Worm (Caenorhabditis elegans) whole organism, L4 larva: Measurements from ENCODE around the gene srlf-21.

ENCODE experiments used
- F10B5.3 ChIP-seq: sonication (generic microtip); optimal IDR thresholded peaks from 2 replicates; lab custom pipeline; 2016; ENCODE audit warnings: mild to moderate bottlenecking, missing genetic modification characterization, missing compliant biosample characterization
- F37D6.2 ChIP-seq: sonication (generic microtip); optimal IDR thresholded peaks from 2 replicates; lab custom pipeline; 2016; ENCODE audit warnings: mild to moderate bottlenecking, missing genetic modification characterization, missing compliant biosample characterization
- F49E8.2 ChIP-seq: sonication (generic microtip); optimal IDR thresholded peaks from 2 replicates; lab custom pipeline; 2016; ENCODE audit warnings: missing compliant biosample characterization, mild to moderate bottlenecking, missing genetic modification characterization, borderline replicate concordance
- R02D3.7 ChIP-seq: fragments of 150-350 bp; sonication (generic microtip); optimal IDR thresholded peaks from 3 replicates; lab custom pipeline; 2014; ENCODE audit warnings: missing biosample characterization, missing genetic modification characterization
- T20F7.1 ChIP-seq: fragments of 200-800 bp; sonication (Bioruptor generic); optimal IDR thresholded peaks from 2 replicates; lab custom pipeline; 2018; ENCODE audit warnings: mild to moderate bottlenecking, missing genetic modification characterization, missing compliant biosample characterization
- Y105C5A.15 ChIP-seq: fragments of 200-800 bp; sonication (Bioruptor generic); IDR thresholded peaks from 2 replicates; pipeline ENCODE4 v1.3.6; 2022; ENCODE audit warnings: missing genetic modification characterization, missing compliant biosample characterization
- Y5F2A.4 ChIP-seq: fragments of 200-800 bp; sonication (Bioruptor generic); optimal IDR thresholded peaks from 2 replicates; lab custom pipeline; 2018; ENCODE audit warnings: mild to moderate bottlenecking, missing genetic modification characterization, missing compliant biosample characterization
- aly-2 ChIP-seq: sonication (generic microtip); optimal IDR thresholded peaks from 2 replicates; lab custom pipeline; 2018; ENCODE audit warnings: missing biosample characterization, missing genetic modification characterization
- ceh-20 ChIP-seq: fragments of 200-800 bp; sonication (Bioruptor generic); IDR thresholded peaks from 2 replicates; pipeline ENCODE4 v1.3.6; 2022; ENCODE audit warnings: missing genetic modification reagents, missing genetic modification characterization, missing compliant biosample characterization
- ceh-44 ChIP-seq: fragments of 200-800 bp; sonication (Bioruptor generic); IDR thresholded peaks from 2 replicates; pipeline ENCODE4 v1.3.6; 2022; ENCODE audit warnings: missing genetic modification reagents, missing genetic modification characterization, missing compliant biosample characterization
- daf-16 ChIP-seq, 3 experiments: sonication (generic microtip); optimal IDR thresholded peaks; 2 replicates each; lab custom pipeline; 2016 to 2017; ENCODE audit warnings: missing genetic modification characterization in 3 of 3, missing genetic modification reagents in 3 of 3, mild to moderate bottlenecking in 2 of 3, missing compliant biosample characterization in 2 of 3, missing biosample characterization in 1 of 3, moderate library complexity in 1 of 3
- dmd-8 ChIP-seq: fragments of 200-800 bp; sonication (Bioruptor generic); IDR thresholded peaks from 2 replicates; pipeline ENCODE4 v1.3.6; 2022; ENCODE audit warnings: missing genetic modification characterization, missing compliant biosample characterization
- dpl-1 ChIP-seq: fragments of 150-350 bp; optimal IDR thresholded peaks from 2 replicates; lab custom pipeline; 2014; ENCODE audit warnings: missing biosample characterization, missing genetic modification reagents, missing genetic modification characterization
- duxl-1 ChIP-seq: sonication (generic microtip); optimal IDR thresholded peaks from 2 replicates; lab custom pipeline; 2016; ENCODE audit warnings: mild to moderate bottlenecking, missing genetic modification characterization, moderate library complexity, missing compliant biosample characterization; ENCODE audit not compliant: poor library complexity
- dve-1 ChIP-seq: sonication (generic microtip); optimal IDR thresholded peaks from 2 replicates; lab custom pipeline; 2017; ENCODE audit warnings: antibody characterized with exemption, mild to moderate bottlenecking, missing genetic modification characterization, missing compliant biosample characterization; ENCODE audit not compliant: insufficient read depth
- egl-43 ChIP-seq: fragments of 200-800 bp; sonication (Bioruptor generic); IDR thresholded peaks from 2 replicates; pipeline ENCODE4 v1.3.6; 2022; ENCODE audit warnings: missing genetic modification reagents, missing genetic modification characterization, missing compliant biosample characterization
- fkh-10 ChIP-seq: fragments of 150-350 bp; optimal IDR thresholded peaks from 2 replicates; lab custom pipeline; 2014; ENCODE audit warnings: missing biosample characterization, missing genetic modification reagents, missing genetic modification characterization
- fos-1 ChIP-seq: fragments of 150-350 bp; optimal IDR thresholded peaks from 2 replicates; lab custom pipeline; 2014; ENCODE audit warnings: missing biosample characterization, missing genetic modification characterization
- hif-1 ChIP-seq, 2 experiments: sonication (generic microtip); optimal IDR thresholded peaks; 2 replicates each; lab custom pipeline; 2016 to 2017; ENCODE audit warnings: missing compliant biosample characterization in 2 of 2, missing genetic modification characterization in 2 of 2, missing genetic modification reagents in 2 of 2, missing genotype in 2 of 2, mild to moderate bottlenecking in 1 of 2
- hlh-30 ChIP-seq: sonication (generic microtip); optimal IDR thresholded peaks from 2 replicates; lab custom pipeline; 2017; ENCODE audit warnings: antibody characterized with exemption, mild to moderate bottlenecking, missing genetic modification characterization, missing compliant biosample characterization; ENCODE audit not compliant: insufficient read depth
- hmg-1.1 ChIP-seq: fragments of 200-800 bp; sonication (Bioruptor generic); IDR thresholded peaks from 2 replicates; pipeline ENCODE4 v1.3.6; 2022; ENCODE audit warnings: missing genetic modification reagents, missing genetic modification characterization, missing compliant biosample characterization
- lin-13 ChIP-seq: fragments of 150-350 bp; optimal IDR thresholded peaks from 2 replicates; lab custom pipeline; 2014; ENCODE audit warnings: missing biosample characterization, missing genetic modification reagents, missing genetic modification characterization
- lin-29 ChIP-seq: fragments of 200-800 bp; sonication (Bioruptor generic); IDR thresholded peaks from 2 replicates; pipeline ENCODE4 v1.3.6; 2022; ENCODE audit warnings: missing genetic modification reagents, missing genetic modification characterization, missing compliant biosample characterization
- lin-38 ChIP-seq: fragments of 200-800 bp; sonication (Bioruptor generic); IDR thresholded peaks from 2 replicates; pipeline ENCODE4 v1.3.6; 2022; ENCODE audit warnings: missing genetic modification reagents, missing genetic modification characterization, missing compliant biosample characterization
- lin-39 ChIP-seq: fragments of 150-350 bp; optimal IDR thresholded peaks from 2 replicates; lab custom pipeline; 2014; ENCODE audit warnings: missing biosample characterization, missing genetic modification reagents, missing genetic modification characterization
- lsy-2 ChIP-seq, 2 experiments: fragments of 150-350 bp in 1 of 2; sonication (generic microtip) in 1 of 2; optimal IDR thresholded peaks; 2 replicates each; lab custom pipeline; 2014 to 2017; ENCODE audit warnings: missing biosample characterization in 2 of 2, missing genetic modification characterization in 2 of 2
- mdt-29 ChIP-seq: fragments of 200-800 bp; sonication (Bioruptor generic); IDR thresholded peaks from 2 replicates; pipeline ENCODE4 v1.3.6; 2022; ENCODE audit warnings: missing genetic modification reagents, missing genetic modification characterization, missing compliant biosample characterization
- mes-2 ChIP-seq: sonication (generic microtip); optimal IDR thresholded peaks from 2 replicates; lab custom pipeline; 2016; ENCODE audit warnings: missing genotype, mild to moderate bottlenecking, missing genetic modification characterization, missing compliant biosample characterization; ENCODE audit not compliant: poor library complexity, severe bottlenecking
- mxl-3 ChIP-seq: fragments of 200-800 bp; sonication (Bioruptor generic); optimal IDR thresholded peaks from 2 replicates; lab custom pipeline; 2018; ENCODE audit warnings: mild to moderate bottlenecking, missing genetic modification characterization, missing compliant biosample characterization
- nhr-10 ChIP-seq: fragments of 150-350 bp; optimal IDR thresholded peaks from 2 replicates; lab custom pipeline; 2014; ENCODE audit warnings: missing biosample characterization, missing genetic modification characterization
- nhr-102 ChIP-seq: sonication (generic microtip); optimal IDR thresholded peaks from 2 replicates; lab custom pipeline; 2016; ENCODE audit warnings: mild to moderate bottlenecking, missing genetic modification characterization, moderate library complexity, missing compliant biosample characterization
- nhr-11 ChIP-seq: fragments of 150-350 bp; optimal IDR thresholded peaks from 2 replicates; lab custom pipeline; 2014; ENCODE audit warnings: missing biosample characterization, missing genetic modification characterization
- nhr-28 ChIP-seq: fragments of 150-350 bp; optimal IDR thresholded peaks from 2 replicates; lab custom pipeline; 2014; ENCODE audit warnings: missing biosample characterization, missing genetic modification characterization
- nhr-41 ChIP-seq: fragments of 200-800 bp; sonication (Bioruptor generic); IDR thresholded peaks from 2 replicates; pipeline ENCODE4 v1.3.6; 2022; ENCODE audit warnings: missing genetic modification reagents, missing genetic modification characterization, missing compliant biosample characterization
- nhr-48 ChIP-seq: sonication (generic microtip); optimal IDR thresholded peaks from 2 replicates; lab custom pipeline; 2016; ENCODE audit warnings: mild to moderate bottlenecking, missing genetic modification characterization, missing compliant biosample characterization
- nhr-77 ChIP-seq: fragments of 150-350 bp; optimal IDR thresholded peaks from 2 replicates; lab custom pipeline; 2014; ENCODE audit warnings: missing biosample characterization, missing genetic modification characterization
- pha-4 ChIP-seq, 2 experiments: fragments of 150-350 bp in 1 of 2; fragments of 200-800 bp in 1 of 2; sonication (Bioruptor generic) in 1 of 2; IDR thresholded peaks in 1 of 2; optimal IDR thresholded peaks in 1 of 2; 2 replicates each; pipeline versions ENCODE4 v1.3.6 to Lab custom; 2014 to 2022; ENCODE audit warnings: missing genetic modification characterization in 2 of 2, missing genetic modification reagents in 2 of 2, missing biosample characterization in 1 of 2, missing compliant biosample characterization in 1 of 2
- php-3 ChIP-seq: fragments of 200-800 bp; sonication (Bioruptor generic); IDR thresholded peaks from 2 replicates; pipeline ENCODE4 v1.3.6; 2022; ENCODE audit warnings: missing genetic modification reagents, missing genetic modification characterization, missing compliant biosample characterization
- pqm-1 ChIP-seq: sonication (generic microtip); optimal IDR thresholded peaks from 2 replicates; lab custom pipeline; 2017; ENCODE audit warnings: missing biosample characterization, missing genetic modification characterization
- rbr-2 ChIP-seq: sonication (generic microtip); optimal IDR thresholded peaks from 2 replicates; lab custom pipeline; 2016; ENCODE audit warnings: missing genotype, missing genetic modification characterization, missing compliant biosample characterization
- set-16 ChIP-seq: fragments of 200-800 bp; sonication (Bioruptor generic); IDR thresholded peaks from 2 replicates; pipeline ENCODE4 v1.3.6; 2022; ENCODE audit warnings: missing genetic modification reagents, missing genetic modification characterization, missing compliant biosample characterization
- snpc-4 ChIP-seq: fragments of 150-350 bp; optimal IDR thresholded peaks from 2 replicates; lab custom pipeline; 2014; ENCODE audit warnings: missing biosample characterization, missing genetic modification characterization
- spr-1 ChIP-seq: sonication (generic microtip); optimal IDR thresholded peaks from 2 replicates; lab custom pipeline; 2016; ENCODE audit warnings: mild to moderate bottlenecking, missing genetic modification characterization, missing compliant biosample characterization
- tra-1 ChIP-seq: fragments of 200-800 bp; sonication (Bioruptor generic); IDR thresholded peaks from 2 replicates; pipeline ENCODE4 v1.3.6; 2022; ENCODE audit warnings: missing genetic modification reagents, missing genetic modification characterization, missing compliant biosample characterization
- unc-39 ChIP-seq: sonication (generic microtip); optimal IDR thresholded peaks from 2 replicates; lab custom pipeline; 2017; ENCODE audit warnings: missing biosample characterization, missing genetic modification characterization
- vab-7 ChIP-seq: fragments of 200-800 bp; sonication (Bioruptor generic); IDR thresholded peaks from 2 replicates; pipeline ENCODE4 v1.3.6; 2022; ENCODE audit warnings: missing genetic modification reagents, missing genetic modification characterization, missing compliant biosample characterization
- zag-1 ChIP-seq: fragments of 150-350 bp; optimal IDR thresholded peaks from 2 replicates; lab custom pipeline; 2014; ENCODE audit warnings: missing biosample characterization, missing genetic modification characterization
- zip-11 ChIP-seq: fragments of 200-800 bp; sonication (Bioruptor generic); IDR thresholded peaks from 2 replicates; pipeline ENCODE4 v1.3.6; 2022; ENCODE audit warnings: missing genetic modification characterization, missing compliant biosample characterization
- zip-2 ChIP-seq: fragments of 150-350 bp; optimal IDR thresholded peaks from 2 replicates; lab custom pipeline; 2014; ENCODE audit warnings: missing biosample characterization, missing genetic modification characterization

The srlf-21 gene

DNA sequence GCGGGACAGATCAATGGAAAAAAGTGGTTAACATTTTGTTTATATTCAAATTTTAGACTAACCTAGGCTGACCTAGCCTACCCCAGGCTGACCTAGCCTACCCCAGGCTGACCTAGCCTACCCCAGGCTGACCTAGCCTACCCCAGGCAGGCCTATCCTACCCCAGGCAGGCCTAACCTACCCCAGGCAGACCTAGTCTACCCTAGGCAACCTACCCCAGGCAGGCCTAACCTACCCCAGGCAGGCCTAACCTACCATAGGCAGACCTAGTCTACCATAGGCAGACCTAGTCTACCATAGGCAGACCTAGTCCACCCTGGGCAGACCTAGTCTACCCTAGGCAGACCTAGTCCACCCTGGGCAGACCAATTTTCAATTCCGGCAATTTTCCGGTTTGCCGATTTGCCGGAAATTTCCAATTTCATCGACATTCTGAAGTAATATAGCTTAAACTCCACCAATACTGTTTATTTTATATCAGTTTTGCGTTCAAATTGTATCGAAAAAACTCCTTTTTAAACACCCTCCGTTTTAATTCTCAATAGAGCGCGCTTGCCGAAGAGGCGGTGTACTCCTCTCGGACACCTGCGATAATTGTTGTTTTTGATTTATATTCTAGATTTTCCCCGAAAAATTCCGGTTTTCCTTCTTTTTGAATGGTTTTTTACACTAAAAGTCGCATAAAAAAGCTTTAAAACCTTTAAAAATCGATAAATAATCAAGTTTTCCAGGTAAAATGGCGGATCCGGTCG is 14.1 kb upstream of the srlf-21 start, which contains the start of gene trm-2A (continued):
- TF ChIP-seq set-16 (GFP tag; lab: Robert Waterston, UW) (peak; percentile 71), lin-38 (GFP tag; lab: Robert Waterston, UW) (peak; percentile 98), unc-39 (tag; lab: Kevin White, UChicago) (no peak), T20F7.1 (GFP tag; lab: Kevin White, UChicago) (no peak), pha-4 (GFP tag; IDR thresholded peaks at IDR 0.05; lab: Robert Waterston, UW) (no peak), pha-4 (tag; optimal IDR thresholded peaks at IDR 0.05; lab: Kevin White, UChicago) (peak; percentile 43), nhr-41 (GFP tag; lab: Robert Waterston, UW) (no peak), fkh-10 (GFP tag; lab: Kevin White, UChicago) (no peak), lsy-2 (tag; optimal IDR thresholded peaks at IDR 0.05; lab: Kevin White, UChicago) (peak in 1 of 2 experiments; percentile 87), ceh-20 (GFP tag; lab: Robert Waterston, UW) (no peak), egl-43 (peak; percentile 37; the same call in 1 of the 2 replicates), pqm-1 (no peak), lin-13 (peak; percentile 16), dve-1 (peak; percentile 60), nhr-10 (tag; lab: Kevin White, UChicago) (no peak), nhr-77 (tag; lab: Kevin White, UChicago) (peak; percentile 44), snpc-4 (tag; lab: Kevin White, UChicago) (no peak), hif-1 (tag; optimal IDR thresholded peaks at IDR 0.05; lab: Kevin White, UChicago) (peak in 1 of 2 experiments; percentile 47), daf-16 (GFP tag; optimal IDR thresholded peaks at IDR 0.05; lab: Kevin White, UChicago) (no peak), daf-16 (tag; optimal IDR thresholded peaks at IDR 0.05; lab: Kevin White, UChicago) (peak; percentile 43), R02D3.7 (tag; lab: Kevin White, UChicago) (no peak), hlh-30 (peak; percentile 76), nhr-28 (tag; lab: Kevin White, UChicago) (peak; percentile 67), F10B5.3 (no peak), mes-2 (tag; lab: Kevin White, UChicago) (peak; percentile 93), nhr-102 (tag; lab: Kevin White, UChicago) (peak; percentile 6), lin-29 (GFP tag; lab: Robert Waterston, UW) (no peak), mxl-3 (no peak), vab-7 (GFP tag; lab: Robert Waterston, UW) (no peak), F37D6.2 (tag; lab: Kevin White, UChicago) (no peak), duxl-1 (peak; percentile 49), fos-1 (no peak), nhr-11 (tag; lab: Kevin White, UChicago) (peak; percentile 27), zip-11 (GFP tag; lab: Robert Waterston, UW) (no peak), F49E8.2 (tag; lab: Kevin White, UChicago) (no peak), hmg-1.1 (GFP tag; lab: Robert Waterston, UW) (peak; percentile 65)

DNA sequence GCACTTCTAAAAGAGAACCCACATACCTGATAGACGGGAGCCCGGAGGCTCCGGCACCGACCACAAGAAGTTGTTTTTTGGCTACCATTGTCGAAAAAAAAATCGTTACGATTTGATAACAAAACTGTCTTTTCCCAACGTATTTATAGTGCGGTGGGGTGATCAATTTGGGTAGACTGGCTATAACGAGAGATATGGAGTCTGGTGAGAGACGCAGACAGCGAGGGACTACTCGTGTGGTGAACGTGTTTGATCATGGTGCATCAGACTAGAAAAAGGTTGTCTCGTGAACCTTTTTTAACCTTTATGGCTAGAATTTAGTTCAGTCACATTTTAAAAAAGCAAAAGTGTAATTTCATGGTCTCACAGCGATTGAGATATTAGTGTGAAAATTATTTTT is 13.1 kb upstream of the srlf-21 start, which contains the start of gene fmo-5:
TSS of gene fmo-5 (minus strand) at position 206 of the 400 bp plus-strand sequence.
- TF ChIP-seq nhr-77 (tag; lab: Kevin White, UChicago) (peak; percentile 51), unc-39 (tag; lab: Kevin White, UChicago) (no peak), Y105C5A.15 (no peak), tra-1 (no peak), lsy-2 (tag; optimal IDR thresholded peaks at IDR 0.05; lab: Kevin White, UChicago) (no peak), nhr-28 (tag; lab: Kevin White, UChicago) (peak; percentile 84), spr-1 (tag; lab: Kevin White, UChicago) (no peak), rbr-2 (tag; lab: Kevin White, UChicago) (no peak), dmd-8 (GFP tag; lab: Robert Waterston, UW) (no peak), php-3 (GFP tag; lab: Robert Waterston, UW) (peak; percentile 50; the same call in 1 of the 2 replicates), nhr-102 (tag; lab: Kevin White, UChicago) (peak; percentile 31), Y5F2A.4 (GFP tag; lab: Kevin White, UChicago) (no peak), mdt-29 (GFP tag; lab: Robert Waterston, UW) (no peak), zag-1 (no peak), aly-2 (tag; lab: Kevin White, UChicago) (no peak), dpl-1 (GFP tag; lab: Kevin White, UChicago) (peak; percentile 47), ceh-44 (no peak), nhr-48 (tag; lab: Kevin White, UChicago) (peak; percentile 2), zip-2 (tag; lab: Kevin White, UChicago) (no peak), lin-39 (tag; lab: Kevin White, UChicago) (no peak)
